Worm (Caenorhabditis elegans): ENCODE results near the gene M199.8.

- no peak for TF ChIP-seq nhr-28 (tag; optimal IDR thresholded peaks at IDR 0.05)
- TF ChIP-seq bed-3 (GFP tag; optimal IDR thresholded peaks at IDR 0.05) = no peak
- TF ChIP-seq blmp-1 (tag; optimal IDR thresholded peaks at IDR 0.05) = no peak
- no peak for TF ChIP-seq sptf-1 (tag; optimal IDR thresholded peaks at IDR 0.05)
- TF ChIP-seq nhr-76 (tag; optimal IDR thresholded peaks at IDR 0.05) = no peak
- no peak for TF ChIP-seq lin-13 (tag; optimal IDR thresholded peaks at IDR 0.05)
- TF ChIP-seq unc-62 (GFP tag; optimal IDR thresholded peaks at IDR 0.05) = no peak
- no peak for TF ChIP-seq pha-4 (tag; optimal IDR thresholded peaks at IDR 0.05)
- TF ChIP-seq snpc-4 (tag; optimal IDR thresholded peaks at IDR 0.05) = no peak
- no peak for TF ChIP-seq ceh-43 (GFP tag; optimal IDR thresholded peaks at IDR 0.05)
- no peak for TF ChIP-seq ham-2 (GFP tag; optimal IDR thresholded peaks at IDR 0.05)
- no peak for TF ChIP-seq drap-1 (GFP tag; optimal IDR thresholded peaks at IDR 0.05)
These were observed 7.0 kb upstream of the M199.8 start, which contains the start of gene srg-51 for ce11 chrIV:15140832-15141231.
